5 fruit fly cellular contexts compared by ENCODE assay signal in genomic region chrX:13112238-13112829, dm6.
A peak's percentile ranks its signal among the peaks of the same experiment; 100 is the strongest.
TF ChIP-seq lines count a peak whose summit lies in the region.

Gene Chpf, minus strand, starts transcription at chrX:13112462.

- TF ChIP-seq CTCF in whole organism, embryonic (GFP tag; optimal IDR thresholded peaks at IDR 0.05; lab: Kevin White, UChicago), result no peak

TF ChIP-seq in whole organism, adult, 20 proteins besides CTCF, POLR2A, EP300 and RAD21:
- TF ChIP-seq Mnt (GFP tag; optimal IDR thresholded peaks at IDR 0.05; lab: Kevin White, UChicago) (peak; percentile 34), CG7101 (tag; optimal IDR thresholded peaks at IDR 0.05; lab: Kevin White, UChicago) (no peak), Hr96 (GFP tag; optimal IDR thresholded peaks at IDR 0.05; lab: Kevin White, UChicago) (peak; percentile 48)

TF ChIP-seq in whole organism, embryonic, 481 proteins besides CTCF, POLR2A, EP300 and RAD21 (continues in another document):
- TF ChIP-seq MBD-R2 (GFP tag; IDR thresholded peaks at IDR 0.05; lab: Robert Waterston, UW) (no peak), CG43689 (GFP tag; IDR thresholded peaks at IDR 0.05; lab: Robert Waterston, UW) (no peak), CG15479 (GFP tag; optimal IDR thresholded peaks at IDR 0.05; lab: Kevin White, UChicago) (no peak), bcd (GFP tag; optimal IDR thresholded peaks at IDR 0.05; lab: Kevin White, UChicago) (no peak), klu (GFP tag; IDR thresholded peaks at IDR 0.05; lab: Robert Waterston, UW) (no peak), CG30020 (tag; optimal IDR thresholded peaks at IDR 0.05; lab: Kevin White, UChicago) (peak; percentile 63), CG6175 (GFP tag; IDR thresholded peaks at IDR 0.05; lab: Robert Waterston, UW) (no peak), CG14710 (tag; optimal IDR thresholded peaks at IDR 0.05; lab: Kevin White, UChicago) (peak; percentile 18), D19A (tag; optimal IDR thresholded peaks at IDR 0.05; lab: Kevin White, UChicago) (no peak), CG17802 (tag; optimal IDR thresholded peaks at IDR 0.05; lab: Kevin White, UChicago) (peak; percentile 36), Max (GFP tag; optimal IDR thresholded peaks at IDR 0.05; lab: Kevin White, UChicago) (no peak), CG30431 (GFP tag; optimal IDR thresholded peaks at IDR 0.05; lab: Kevin White, UChicago) (no peak), rib (GFP tag; IDR thresholded peaks at IDR 0.05; lab: Robert Waterston, UW) (no peak), CG1024 (GFP tag; IDR thresholded peaks at IDR 0.05; lab: Robert Waterston, UW) (no peak), gt (GFP tag; IDR thresholded peaks at IDR 0.05; lab: Robert Waterston, UW) (no peak), ssp (GFP tag; IDR thresholded peaks at IDR 0.05; lab: Robert Waterston, UW) (peak; percentile 83), CG15601 (tag; optimal IDR thresholded peaks at IDR 0.05; lab: Kevin White, UChicago) (no peak), dm (GFP tag; optimal IDR thresholded peaks at IDR 0.05; lab: Kevin White, UChicago) (no peak), CG7786 (GFP tag; optimal IDR thresholded peaks at IDR 0.05; lab: Kevin White, UChicago) (no peak), CG15514 (GFP tag; optimal IDR thresholded peaks at IDR 0.05; lab: Kevin White, UChicago) (peak; percentile 25), btn (GFP tag; optimal IDR thresholded peaks at IDR 0.05; lab: Kevin White, UChicago) (no peak), kah (GFP tag; optimal IDR thresholded peaks at IDR 0.05; lab: Kevin White, UChicago) (peak; percentile 80), CG7839 (tag; optimal IDR thresholded peaks at IDR 0.05; lab: Kevin White, UChicago) (no peak), gem (tag; optimal IDR thresholded peaks at IDR 0.05; lab: Kevin White, UChicago) (no peak)

TF ChIP-seq in whole organism, prepupa, 60 proteins besides CTCF, POLR2A, EP300 and RAD21 (continues in another document):
- TF ChIP-seq CG32006 (GFP tag; optimal IDR thresholded peaks at IDR 0.05; lab: Kevin White, UChicago), result peak; percentile 24
- TF ChIP-seq esn (GFP tag; optimal IDR thresholded peaks at IDR 0.05; lab: Kevin White, UChicago), result peak; percentile 23
- no peak for TF ChIP-seq fd85E (GFP tag; optimal IDR thresholded peaks at IDR 0.05; lab: Kevin White, UChicago)
- TF ChIP-seq CG9139 (GFP tag; optimal IDR thresholded peaks at IDR 0.05; lab: Kevin White, UChicago), result no peak
- TF ChIP-seq salr (GFP tag; optimal IDR thresholded peaks at IDR 0.05; lab: Kevin White, UChicago), result no peak
- no peak for TF ChIP-seq spab (GFP tag; optimal IDR thresholded peaks at IDR 0.05; lab: Kevin White, UChicago)
- peak; percentile 73 for TF ChIP-seq fkh (GFP tag; optimal IDR thresholded peaks at IDR 0.05; lab: Kevin White, UChicago)
- no peak for TF ChIP-seq CG31627 (GFP tag; optimal IDR thresholded peaks at IDR 0.05; lab: Kevin White, UChicago)
- no peak for TF ChIP-seq Smox (GFP tag; optimal IDR thresholded peaks at IDR 0.05; lab: Kevin White, UChicago)
- TF ChIP-seq achi (GFP tag; optimal IDR thresholded peaks at IDR 0.05; lab: Kevin White, UChicago), result no peak
- no peak; the same call in 1 of the 2 replicates for TF ChIP-seq CG15336 (GFP tag; IDR thresholded peaks at IDR 0.05; lab: Robert Waterston, UW)
- TF ChIP-seq CG8632 (GFP tag; optimal IDR thresholded peaks at IDR 0.05; lab: Kevin White, UChicago), result no peak
- TF ChIP-seq OdsH (GFP tag; optimal IDR thresholded peaks at IDR 0.05; lab: Kevin White, UChicago), result no peak
- TF ChIP-seq Lpt (GFP tag; optimal IDR thresholded peaks at IDR 0.05; lab: Kevin White, UChicago), result no peak
- TF ChIP-seq Sox102F (GFP tag; optimal IDR thresholded peaks at IDR 0.05; lab: Kevin White, UChicago), result no peak
- TF ChIP-seq Eip78C (GFP tag; lab: Kevin White, UChicago), result no peak
- TF ChIP-seq Sox14 (GFP tag; optimal IDR thresholded peaks at IDR 0.05; lab: Kevin White, UChicago), result no peak
- no peak for TF ChIP-seq Hr38 (GFP tag; optimal IDR thresholded peaks at IDR 0.05; lab: Kevin White, UChicago)
- TF ChIP-seq CG11762 (GFP tag; optimal IDR thresholded peaks at IDR 0.05; lab: Kevin White, UChicago; ENCODE audit: insufficient read depth), result no peak
- TF ChIP-seq Eip93F (GFP tag; optimal IDR thresholded peaks at IDR 0.05; lab: Kevin White, UChicago), result peak; percentile 0
- no peak for TF ChIP-seq Sox15 (GFP tag; optimal IDR thresholded peaks at IDR 0.05; lab: Kevin White, UChicago)
- TF ChIP-seq topi (GFP tag; optimal IDR thresholded peaks at IDR 0.05; lab: Kevin White, UChicago), result peak; percentile 7
- TF ChIP-seq CG6276 (GFP tag; optimal IDR thresholded peaks at IDR 0.05; lab: Kevin White, UChicago), result no peak
- TF ChIP-seq CG1621 (tag; optimal IDR thresholded peaks at IDR 0.05; lab: Kevin White, UChicago), result no peak

TF ChIP-seq in whole organism, pupa, 21 proteins besides CTCF, POLR2A, EP300 and RAD21:
- no peak for TF ChIP-seq rn (GFP tag; IDR thresholded peaks at IDR 0.05; lab: Robert Waterston, UW)
- TF ChIP-seq CG14655 (GFP tag; optimal IDR thresholded peaks at IDR 0.05; lab: Kevin White, UChicago), result no peak
- no peak for TF ChIP-seq CG10348 (GFP tag; IDR thresholded peaks at IDR 0.05; lab: Robert Waterston, UW)
- TF ChIP-seq EcR (GFP tag; optimal IDR thresholded peaks at IDR 0.05; lab: Kevin White, UChicago), result no peak
- TF ChIP-seq fd96Ca (GFP tag; IDR thresholded peaks at IDR 0.05; lab: Robert Waterston, UW), result no peak
- TF ChIP-seq Pif1A (GFP tag; optimal IDR thresholded peaks at IDR 0.05; lab: Kevin White, UChicago), result no peak
- no peak for TF ChIP-seq CG13204 (GFP tag; optimal IDR thresholded peaks at IDR 0.05; lab: Kevin White, UChicago)
- TF ChIP-seq Ets98B (GFP tag; IDR thresholded peaks at IDR 0.05; lab: Robert Waterston, UW), result peak; percentile 50; the same call in 1 of the 2 replicates
- 0 out of 3 replicates have a peak, but pooled peaks have one; percentile 55 for TF ChIP-seq CG4496 (GFP tag; IDR thresholded peaks at IDR 0.05; lab: Robert Waterston, UW)
- no peak for TF ChIP-seq CG15710 (tag; optimal IDR thresholded peaks at IDR 0.05; lab: Kevin White, UChicago)
- peak; percentile 55 for TF ChIP-seq CG32121 (GFP tag; IDR thresholded peaks at IDR 0.05; lab: Robert Waterston, UW)
- TF ChIP-seq gl (tag; optimal IDR thresholded peaks at IDR 0.05; lab: Kevin White, UChicago), result no peak
- TF ChIP-seq CG8301 (tag; optimal IDR thresholded peaks at IDR 0.05; lab: Kevin White, UChicago), result no peak
- TF ChIP-seq Pif1B (GFP tag; optimal IDR thresholded peaks at IDR 0.05; lab: Kevin White, UChicago), result peak; percentile 42
TF ChIP-seq in whole organism, pupa: peak in this region for 4.

TF ChIP-seq in whole organism, wandering third instar larva, 38 proteins besides CTCF, POLR2A, EP300 and RAD21:
- TF ChIP-seq tai (GFP tag; optimal IDR thresholded peaks at IDR 0.05; lab: Kevin White, UChicago) (peak; percentile 10), CG32264 (GFP tag; optimal IDR thresholded peaks at IDR 0.05; lab: Kevin White, UChicago) (no peak), sage (GFP tag; optimal IDR thresholded peaks at IDR 0.05; lab: Kevin White, UChicago) (no peak), Dfd (GFP tag; optimal IDR thresholded peaks at IDR 0.05; lab: Kevin White, UChicago) (no peak), Dif (GFP tag; optimal IDR thresholded peaks at IDR 0.05; lab: Kevin White, UChicago; ENCODE audit: partially characterized antibody) (no peak), woc (GFP tag; optimal IDR thresholded peaks at IDR 0.05; lab: Kevin White, UChicago) (peak; percentile 8), Rel (GFP tag; optimal IDR thresholded peaks at IDR 0.05; lab: Kevin White, UChicago) (no peak), Rel (tag; optimal IDR thresholded peaks at IDR 0.05; lab: Kevin White, UChicago) (no peak), Hr83 (GFP tag; optimal IDR thresholded peaks at IDR 0.05; lab: Kevin White, UChicago; ENCODE audit: poor library complexity, severe bottlenecking) (peak; percentile 18), pan (optimal IDR thresholded peaks at IDR 0.05; lab: Kevin White, UChicago) (no peak), ey (GFP tag; optimal IDR thresholded peaks at IDR 0.05; lab: Kevin White, UChicago) (peak; percentile 8), psq (GFP tag; optimal IDR thresholded peaks at IDR 0.05; lab: Kevin White, UChicago) (peak; percentile 74), jim (GFP tag; optimal IDR thresholded peaks at IDR 0.05; lab: Kevin White, UChicago) (no peak), CrebA (GFP tag; optimal IDR thresholded peaks at IDR 0.05; lab: Kevin White, UChicago; ENCODE audit: borderline replicate concordance) (no peak), HLH106 (tag; optimal IDR thresholded peaks at IDR 0.05; lab: Kevin White, UChicago) (no peak), CG9705 (GFP tag; optimal IDR thresholded peaks at IDR 0.05; lab: Kevin White, UChicago) (no peak), rgr (GFP tag; optimal IDR thresholded peaks at IDR 0.05; lab: Kevin White, UChicago) (no peak), dl (GFP tag; optimal IDR thresholded peaks at IDR 0.05; lab: Kevin White, UChicago; ENCODE audit: insufficient read depth in 1 of 2, partially characterized antibody in 2 of 2) (no peak), h (GFP tag; optimal IDR thresholded peaks at IDR 0.05; lab: Kevin White, UChicago) (peak; percentile 5), fru (GFP tag; optimal IDR thresholded peaks at IDR 0.05; lab: Kevin White, UChicago) (no peak), lola (GFP tag; optimal IDR thresholded peaks at IDR 0.05; lab: Kevin White, UChicago) (no peak)
